Worm (Caenorhabditis elegans) whole organism, L3 larva: ENCODE results near the gene Y105C5B.17.

Experiments used
- aly-2 ChIP-seq: fragments of 150-350 bp; optimal IDR thresholded peaks from 2 replicates; lab custom pipeline; 2014; ENCODE audit warnings: missing biosample characterization, missing genetic modification characterization
- daf-12 ChIP-seq: fragments of 150-350 bp; optimal IDR thresholded peaks from 2 replicates; lab custom pipeline; 2014; ENCODE audit warnings: missing biosample characterization, missing genetic modification reagents, missing genetic modification characterization
- elt-2 ChIP-seq: sonication (generic microtip); optimal IDR thresholded peaks from 2 replicates; lab custom pipeline; 2016; ENCODE audit warnings: missing genetic modification reagents, mild to moderate bottlenecking, missing genetic modification characterization, missing compliant biosample characterization
- elt-3 ChIP-seq, 3 experiments: fragments of 150-350 bp in 1 of 3; sonication (generic microtip) in 2 of 3; optimal IDR thresholded peaks; 2 replicates in 2 of 3; 4 replicates in 1 of 3; lab custom pipeline; 2014 to 2017; ENCODE audit warnings: missing biosample characterization in 3 of 3, missing genetic modification characterization in 3 of 3
- lin-39 ChIP-seq: fragments of 150-350 bp; optimal IDR thresholded peaks from 2 replicates; lab custom pipeline; 2018; ENCODE audit warnings: missing biosample characterization, missing genetic modification reagents, missing genetic modification characterization
- nhr-12 ChIP-seq: fragments of 150-350 bp; optimal IDR thresholded peaks from 2 replicates; lab custom pipeline; 2014; ENCODE audit warnings: missing biosample characterization, missing genetic modification characterization
- nhr-25 ChIP-seq: sonication (generic microtip); optimal IDR thresholded peaks from 2 replicates; lab custom pipeline; 2017; ENCODE audit warnings: missing biosample characterization, missing genetic modification characterization
- nhr-28 ChIP-seq: fragments of 150-350 bp; optimal IDR thresholded peaks from 2 replicates; lab custom pipeline; 2014; ENCODE audit warnings: missing biosample characterization, missing genetic modification characterization
- nhr-77 ChIP-seq: fragments of 150-350 bp; optimal IDR thresholded peaks from 2 replicates; lab custom pipeline; 2014; ENCODE audit warnings: missing biosample characterization, missing genetic modification characterization
- pqm-1 ChIP-seq: fragments of 150-350 bp; optimal IDR thresholded peaks from 2 replicates; lab custom pipeline; 2017; ENCODE audit warnings: missing biosample characterization, missing genetic modification characterization, inconsistent platforms
- skn-1 ChIP-seq: fragments of 150-350 bp; optimal IDR thresholded peaks from 2 replicates; lab custom pipeline; 2014; ENCODE audit warnings: missing biosample characterization, missing genetic modification characterization
- tbx-2 ChIP-seq: sonication (generic microtip); optimal IDR thresholded peaks from 2 replicates; lab custom pipeline; 2016; ENCODE audit warnings: mild to moderate bottlenecking, missing genetic modification characterization, missing compliant biosample characterization
- unc-39 ChIP-seq: sonication (generic microtip); optimal IDR thresholded peaks from 4 replicates; lab custom pipeline; 2017; ENCODE audit warnings: missing biosample characterization, missing genetic modification characterization
- ztf-4 ChIP-seq: fragments of 150-350 bp; optimal IDR thresholded peaks from 2 replicates; lab custom pipeline; 2014; ENCODE audit warnings: missing biosample characterization, missing genetic modification characterization

DNA sequence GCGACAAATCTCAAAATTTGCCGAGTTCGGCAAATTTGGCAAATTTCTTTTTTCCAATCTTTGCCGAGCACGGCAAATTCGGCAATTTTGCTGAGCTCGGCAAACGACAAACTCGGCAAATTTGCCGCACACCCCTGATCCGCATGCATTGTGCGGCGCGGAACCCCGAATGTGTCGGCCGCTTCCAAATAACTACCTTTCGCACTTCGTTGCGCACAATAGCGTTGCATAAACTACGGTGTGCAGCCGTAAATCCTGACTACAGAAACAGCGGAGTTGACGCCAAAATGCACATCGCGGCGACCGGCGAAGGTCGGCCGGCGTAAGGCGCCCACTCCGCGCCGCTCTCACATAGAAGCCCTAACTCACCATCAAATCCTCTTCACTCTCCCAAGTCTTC, 24.4 kb upstream of the Y105C5B.17 start:
- TF ChIP-seq nhr-28 (tag; lab: Kevin White, UChicago) (no peak), daf-12 (tag; lab: Kevin White, UChicago) (no peak), elt-3 (tag; optimal IDR thresholded peaks at IDR 0.05; lab: Kevin White, UChicago) (no peak), tbx-2 (tag; lab: Kevin White, UChicago) (no peak), elt-2 (tag; lab: Kevin White, UChicago) (no peak), lin-39 (tag; lab: Kevin White, UChicago) (no peak), skn-1 (tag; lab: Kevin White, UChicago) (no peak), aly-2 (tag; lab: Kevin White, UChicago) (no peak), nhr-25 (tag; lab: Kevin White, UChicago) (no peak), unc-39 (no peak), pqm-1 (tag; lab: Kevin White, UChicago) (no peak), nhr-12 (no peak), nhr-77 (tag; lab: Kevin White, UChicago) (no peak), ztf-4 (tag; lab: Kevin White, UChicago) (no peak)
